Worm (Caenorhabditis elegans) whole organism, L1 larva: ENCODE data around the gene inx-8.

Experiments
- Y116A8C.19 ChIP-seq: sonication (generic microtip); optimal IDR thresholded peaks from 2 replicates; lab custom pipeline; 2016; ENCODE audit warnings: missing compliant biosample characterization, missing genetic modification characterization, borderline replicate concordance
- ama-1 ChIP-seq: fragments of 150-350 bp; optimal IDR thresholded peaks from 2 replicates; lab custom pipeline; 2014
- ceh-63 ChIP-seq: fragments of 200-800 bp; sonication (Bioruptor generic); optimal IDR thresholded peaks from 2 replicates; lab custom pipeline; 2018; ENCODE audit warnings: mild to moderate bottlenecking, missing genetic modification characterization, missing compliant biosample characterization
- fos-1 ChIP-seq: fragments of 150-350 bp; optimal IDR thresholded peaks from 2 replicates; lab custom pipeline; 2014; ENCODE audit warnings: missing biosample characterization, missing genetic modification characterization
- lin-39 ChIP-seq: fragments of 150-350 bp; optimal IDR thresholded peaks from 2 replicates; lab custom pipeline; 2014; ENCODE audit warnings: missing biosample characterization, missing genetic modification reagents, missing genetic modification characterization
- mdl-1 ChIP-seq, 2 experiments: fragments of 150-350 bp; optimal IDR thresholded peaks; 2 replicates each; lab custom pipeline; 2014 to 2017; ENCODE audit warnings: missing biosample characterization in 2 of 2, missing genetic modification characterization in 2 of 2, inconsistent platforms in 1 of 2
- nhr-28 ChIP-seq: fragments of 150-350 bp; optimal IDR thresholded peaks from 2 replicates; lab custom pipeline; 2014; ENCODE audit warnings: missing biosample characterization, missing genetic modification characterization
- nhr-77 ChIP-seq: fragments of 150-350 bp; optimal IDR thresholded peaks from 2 replicates; lab custom pipeline; 2014; ENCODE audit warnings: missing biosample characterization, missing genetic modification characterization
- nhr-84 ChIP-seq: sonication (generic microtip); optimal IDR thresholded peaks from 2 replicates; lab custom pipeline; 2017; ENCODE audit warnings: missing biosample characterization, missing genetic modification characterization
- unc-62 ChIP-seq: fragments of 150-350 bp; optimal IDR thresholded peaks from 2 replicates; lab custom pipeline; 2014; ENCODE audit warnings: missing biosample characterization, missing genetic modification reagents, missing genetic modification characterization
- zag-1 ChIP-seq: fragments of 150-350 bp; optimal IDR thresholded peaks from 2 replicates; lab custom pipeline; 2014; ENCODE audit warnings: missing biosample characterization, missing genetic modification characterization

ce11 chrIV:11692071-11692673 lies 18.5 kb downstream of the inx-8 start:
- TF ChIP-seq mdl-1 (tag; optimal IDR thresholded peaks at IDR 0.05; lab: Kevin White, UChicago) (peak in 1 of 2 experiments; percentile 80), lin-39 (tag; lab: Kevin White, UChicago) (no peak), nhr-28 (no peak), zag-1 (tag; lab: Kevin White, UChicago) (no peak), ama-1 (lab: Kevin White, UChicago) (no peak), ceh-63 (no peak), Y116A8C.19 (tag; lab: Kevin White, UChicago) (no peak), nhr-77 (tag; lab: Kevin White, UChicago) (peak; percentile 87), unc-62 (no peak), nhr-84 (tag; lab: Kevin White, UChicago) (no peak), fos-1 (tag; lab: Kevin White, UChicago) (no peak)
